Worm (Caenorhabditis elegans) whole organism, midembryonic: ENCODE measurements around the gene zyg-8.

ENCODE experiments used
- T22C8.4 ChIP-seq: fragments of 200-800 bp; sonication (Bioruptor generic); IDR thresholded peaks from 2 replicates; pipeline ENCODE4 v1.3.6; 2022; ENCODE audit warnings: missing genetic modification characterization, missing compliant biosample characterization
- cog-1 ChIP-seq: sonication (generic microtip); optimal IDR thresholded peaks from 2 replicates; lab custom pipeline; 2016; ENCODE audit warnings: missing genetic modification characterization, missing compliant biosample characterization
- flt-1 ChIP-seq: fragments of 200-800 bp; sonication (Bioruptor generic); IDR thresholded peaks from 2 replicates; pipeline ENCODE4 v1.3.6; 2022; ENCODE audit warnings: missing genetic modification characterization, missing compliant biosample characterization
- med-1 ChIP-seq: sonication (generic microtip); optimal IDR thresholded peaks from 2 replicates; lab custom pipeline; 2017; ENCODE audit warnings: missing genetic modification characterization, mild to moderate bottlenecking, missing compliant biosample characterization, antibody characterized with exemption, missing genetic modification reagents; ENCODE audit not compliant: insufficient read depth
- tab-1 ChIP-seq: fragments of 200-800 bp; sonication (Bioruptor generic); IDR thresholded peaks from 2 replicates; pipeline ENCODE4 v1.3.6; 2022; ENCODE audit warnings: missing genetic modification characterization, missing compliant biosample characterization
- ztf-23 ChIP-seq: fragments of 200-800 bp; sonication (Bioruptor generic); IDR thresholded peaks from 2 replicates; pipeline ENCODE4 v1.3.6; 2022; ENCODE audit warnings: missing genetic modification reagents, missing genetic modification characterization, missing compliant biosample characterization
- ztf-29 ChIP-seq: fragments of 200-800 bp; sonication (Bioruptor generic); IDR thresholded peaks from 2 replicates; pipeline ENCODE4 v1.3.6; 2022; ENCODE audit warnings: missing genetic modification reagents, missing genetic modification characterization, missing compliant biosample characterization

DNA sequence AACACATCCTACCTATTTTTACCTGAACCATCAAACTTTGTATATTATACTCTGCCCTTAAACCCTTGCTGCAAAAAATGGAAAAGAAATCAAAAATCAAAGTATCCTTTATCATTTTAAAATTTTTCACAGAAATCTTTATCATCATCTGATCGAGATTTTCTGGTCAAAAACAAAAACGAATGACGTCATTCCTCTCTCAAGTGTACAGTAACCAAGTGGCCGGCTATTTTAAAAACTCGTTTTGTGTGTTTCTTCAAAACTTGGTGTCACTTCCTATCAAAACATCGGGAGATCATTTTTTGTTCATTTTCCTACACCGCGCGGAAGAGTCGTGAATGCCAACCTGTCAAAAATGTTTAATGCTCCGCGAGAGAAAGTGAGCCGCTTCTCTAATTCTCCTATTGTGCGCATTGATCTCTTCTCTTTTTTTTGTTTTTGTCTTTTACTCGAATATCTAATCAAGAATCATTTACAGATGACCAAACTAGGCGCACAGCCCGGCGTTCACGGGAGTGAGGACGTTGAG, 41.4 kb upstream of the zyg-8 start, which contains the start of gene brp-1:
- no peak for TF ChIP-seq ztf-23 (GFP tag; lab: Robert Waterston, UW)
- no peak for TF ChIP-seq tab-1
- TF ChIP-seq flt-1: no peak
- no peak for TF ChIP-seq med-1 (GFP tag; lab: Kevin White, UChicago)
- TF ChIP-seq cog-1 (tag; lab: Kevin White, UChicago): no peak
- TF ChIP-seq ztf-29: no peak
- no peak for TF ChIP-seq T22C8.4
